Worm (Caenorhabditis elegans) whole organism, L4 larva: ENCODE measurements around the gene unc-79.
A peak's percentile ranks its signal among the peaks of the same experiment; 100 is the strongest.

Experiments used
- F10B5.3 ChIP-seq: sonication (generic microtip); optimal IDR thresholded peaks from 2 replicates; lab custom pipeline; 2016; ENCODE audit warnings: mild to moderate bottlenecking, missing genetic modification characterization, missing compliant biosample characterization
- F26F4.8 ChIP-seq: fragments of 200-800 bp; sonication (Bioruptor generic); conservative IDR thresholded peaks from 2 replicates; pipeline ENCODE4 v1.3.6; 2022; ENCODE audit warnings: missing genetic modification characterization, missing compliant biosample characterization
- Y48G9A.11 ChIP-seq: fragments of 200-800 bp; sonication (Bioruptor generic); IDR thresholded peaks from 2 replicates; pipeline ENCODE4 v1.3.6; 2022; ENCODE audit warnings: missing genetic modification reagents, missing genetic modification characterization, missing compliant biosample characterization
- aha-1 ChIP-seq: fragments of 150-350 bp; peaks from one replicate; lab custom pipeline; 2014; ENCODE audit warnings: missing biosample characterization, missing genetic modification characterization
- aly-2 ChIP-seq: sonication (generic microtip); optimal IDR thresholded peaks from 2 replicates; lab custom pipeline; 2018; ENCODE audit warnings: missing biosample characterization, missing genetic modification characterization
- ama-1 ChIP-seq: fragments of 150-350 bp; optimal IDR thresholded peaks from 2 replicates; lab custom pipeline; 2014; ENCODE audit warnings: inconsistent platforms, mixed read lengths
- arid-1 ChIP-seq: fragments of 200-800 bp; sonication (Bioruptor generic); conservative IDR thresholded peaks from 2 replicates; pipeline ENCODE4 v1.3.6; 2022; ENCODE audit warnings: missing genetic modification reagents, missing genetic modification characterization, missing compliant biosample characterization
- ceh-28 ChIP-seq: fragments of 150-350 bp; optimal IDR thresholded peaks from 2 replicates; lab custom pipeline; 2014; ENCODE audit warnings: missing biosample characterization, missing genetic modification reagents, missing genetic modification characterization
- ceh-32 ChIP-seq: sonication (generic microtip); optimal IDR thresholded peaks from 2 replicates; lab custom pipeline; 2016; ENCODE audit warnings: mild to moderate bottlenecking, missing genetic modification characterization, missing compliant biosample characterization; ENCODE audit not compliant: poor library complexity
- ceh-82 ChIP-seq: sonication (generic microtip); optimal IDR thresholded peaks from 2 replicates; lab custom pipeline; 2017; ENCODE audit warnings: missing biosample characterization, missing genetic modification characterization
- ces-1 ChIP-seq: fragments of 150-350 bp; sonication (generic microtip); optimal IDR thresholded peaks from 4 replicates; lab custom pipeline; 2014; ENCODE audit warnings: missing biosample characterization, missing genetic modification reagents, missing genetic modification characterization
- daf-12 ChIP-seq: fragments of 150-350 bp; optimal IDR thresholded peaks from 2 replicates; lab custom pipeline; 2014; ENCODE audit warnings: missing biosample characterization, missing genetic modification reagents, missing genetic modification characterization
- daf-19 ChIP-seq: fragments of 200-800 bp; sonication (Bioruptor generic); conservative IDR thresholded peaks from 2 replicates; pipeline ENCODE4 v1.3.6; 2022; ENCODE audit warnings: missing genetic modification characterization, missing compliant biosample characterization
- egl-43 ChIP-seq: fragments of 200-800 bp; sonication (Bioruptor generic); IDR thresholded peaks from 2 replicates; pipeline ENCODE4 v1.3.6; 2022; ENCODE audit warnings: missing genetic modification reagents, missing genetic modification characterization, missing compliant biosample characterization
- fkh-10 ChIP-seq: fragments of 150-350 bp; optimal IDR thresholded peaks from 2 replicates; lab custom pipeline; 2014; ENCODE audit warnings: missing biosample characterization, missing genetic modification reagents, missing genetic modification characterization
- hlh-11 ChIP-seq: fragments of 200-800 bp; sonication (Bioruptor generic); optimal IDR thresholded peaks from 2 replicates; lab custom pipeline; 2018; ENCODE audit warnings: mild to moderate bottlenecking, missing genetic modification characterization, missing compliant biosample characterization
- hlh-30 ChIP-seq: sonication (generic microtip); optimal IDR thresholded peaks from 2 replicates; lab custom pipeline; 2017; ENCODE audit warnings: antibody characterized with exemption, mild to moderate bottlenecking, missing genetic modification characterization, missing compliant biosample characterization; ENCODE audit not compliant: insufficient read depth
- hmg-1.1 ChIP-seq: fragments of 200-800 bp; sonication (Bioruptor generic); IDR thresholded peaks from 2 replicates; pipeline ENCODE4 v1.3.6; 2022; ENCODE audit warnings: missing genetic modification reagents, missing genetic modification characterization, missing compliant biosample characterization
- lin-13 ChIP-seq: fragments of 150-350 bp; optimal IDR thresholded peaks from 2 replicates; lab custom pipeline; 2014; ENCODE audit warnings: missing biosample characterization, missing genetic modification reagents, missing genetic modification characterization
- lin-38 ChIP-seq: fragments of 200-800 bp; sonication (Bioruptor generic); IDR thresholded peaks from 2 replicates; pipeline ENCODE4 v1.3.6; 2022; ENCODE audit warnings: missing genetic modification reagents, missing genetic modification characterization, missing compliant biosample characterization
- lin-39 ChIP-seq: fragments of 150-350 bp; optimal IDR thresholded peaks from 2 replicates; lab custom pipeline; 2014; ENCODE audit warnings: missing biosample characterization, missing genetic modification reagents, missing genetic modification characterization
- madf-9 ChIP-seq: fragments of 200-800 bp; sonication (Bioruptor generic); conservative IDR thresholded peaks from 2 replicates; pipeline ENCODE4 v1.3.6; 2022; ENCODE audit warnings: missing genetic modification reagents, missing genetic modification characterization, missing compliant biosample characterization
- mep-1 ChIP-seq: fragments of 150-350 bp; sonication (generic microtip); optimal IDR thresholded peaks from 3 replicates; lab custom pipeline; 2014; ENCODE audit warnings: missing biosample characterization, missing genetic modification characterization
- mes-2 ChIP-seq: sonication (generic microtip); optimal IDR thresholded peaks from 2 replicates; lab custom pipeline; 2016; ENCODE audit warnings: missing genotype, mild to moderate bottlenecking, missing genetic modification characterization, missing compliant biosample characterization; ENCODE audit not compliant: poor library complexity, severe bottlenecking
- mxl-2 ChIP-seq: fragments of 200-800 bp; sonication (Bioruptor generic); conservative IDR thresholded peaks from 2 replicates; pipeline ENCODE4 v1.3.6; 2022; ENCODE audit warnings: missing genetic modification reagents, missing genetic modification characterization, missing compliant biosample characterization
- nhr-10 ChIP-seq: fragments of 150-350 bp; optimal IDR thresholded peaks from 2 replicates; lab custom pipeline; 2014; ENCODE audit warnings: missing biosample characterization, missing genetic modification characterization
- nhr-102 ChIP-seq: sonication (generic microtip); optimal IDR thresholded peaks from 2 replicates; lab custom pipeline; 2016; ENCODE audit warnings: mild to moderate bottlenecking, missing genetic modification characterization, moderate library complexity, missing compliant biosample characterization
- nhr-11 ChIP-seq: fragments of 150-350 bp; optimal IDR thresholded peaks from 2 replicates; lab custom pipeline; 2014; ENCODE audit warnings: missing biosample characterization, missing genetic modification characterization
- nhr-237 ChIP-seq: sonication (generic microtip); optimal IDR thresholded peaks from 2 replicates; lab custom pipeline; 2017; ENCODE audit warnings: missing biosample characterization, missing genetic modification characterization
- nhr-28 ChIP-seq: fragments of 150-350 bp; optimal IDR thresholded peaks from 2 replicates; lab custom pipeline; 2014; ENCODE audit warnings: missing biosample characterization, missing genetic modification characterization
- nhr-41 ChIP-seq: fragments of 200-800 bp; sonication (Bioruptor generic); IDR thresholded peaks from 2 replicates; pipeline ENCODE4 v1.3.6; 2022; ENCODE audit warnings: missing genetic modification reagents, missing genetic modification characterization, missing compliant biosample characterization
- nhr-42 ChIP-seq: fragments of 200-800 bp; sonication (Bioruptor generic); IDR thresholded peaks from 2 replicates; pipeline ENCODE4 v1.3.6; 2022; ENCODE audit warnings: missing genetic modification characterization, missing compliant biosample characterization
- nhr-6 ChIP-seq: fragments of 150-350 bp; optimal IDR thresholded peaks from 2 replicates; lab custom pipeline; 2014; ENCODE audit warnings: missing biosample characterization, missing genetic modification characterization
- nhr-77 ChIP-seq: fragments of 150-350 bp; optimal IDR thresholded peaks from 2 replicates; lab custom pipeline; 2014; ENCODE audit warnings: missing biosample characterization, missing genetic modification characterization
- pha-4 ChIP-seq, 2 experiments: fragments of 150-350 bp in 1 of 2; fragments of 200-800 bp in 1 of 2; sonication (Bioruptor generic) in 1 of 2; IDR thresholded peaks in 1 of 2; optimal IDR thresholded peaks in 1 of 2; 2 replicates each; pipeline versions ENCODE4 v1.3.6 to Lab custom; 2014 to 2022; ENCODE audit warnings: missing genetic modification characterization in 2 of 2, missing genetic modification reagents in 2 of 2, missing biosample characterization in 1 of 2, missing compliant biosample characterization in 1 of 2
- pqm-1 ChIP-seq: sonication (generic microtip); optimal IDR thresholded peaks from 2 replicates; lab custom pipeline; 2017; ENCODE audit warnings: missing biosample characterization, missing genetic modification characterization
- sdz-12 ChIP-seq: fragments of 200-800 bp; sonication (Bioruptor generic); optimal IDR thresholded peaks from 2 replicates; lab custom pipeline; 2018; ENCODE audit warnings: mild to moderate bottlenecking, missing genetic modification characterization, missing compliant biosample characterization
- set-16 ChIP-seq: fragments of 200-800 bp; sonication (Bioruptor generic); IDR thresholded peaks from 2 replicates; pipeline ENCODE4 v1.3.6; 2022; ENCODE audit warnings: missing genetic modification reagents, missing genetic modification characterization, missing compliant biosample characterization
- skn-1 ChIP-seq: fragments of 150-350 bp; optimal IDR thresholded peaks from 2 replicates; lab custom pipeline; 2014; ENCODE audit warnings: missing biosample characterization, missing genetic modification characterization
- spr-1 ChIP-seq: sonication (generic microtip); optimal IDR thresholded peaks from 2 replicates; lab custom pipeline; 2016; ENCODE audit warnings: mild to moderate bottlenecking, missing genetic modification characterization, missing compliant biosample characterization
- vab-7 ChIP-seq: fragments of 200-800 bp; sonication (Bioruptor generic); IDR thresholded peaks from 2 replicates; pipeline ENCODE4 v1.3.6; 2022; ENCODE audit warnings: missing genetic modification reagents, missing genetic modification characterization, missing compliant biosample characterization
- zip-11 ChIP-seq: fragments of 200-800 bp; sonication (Bioruptor generic); IDR thresholded peaks from 2 replicates; pipeline ENCODE4 v1.3.6; 2022; ENCODE audit warnings: missing genetic modification characterization, missing compliant biosample characterization
- zip-2 ChIP-seq: fragments of 150-350 bp; optimal IDR thresholded peaks from 2 replicates; lab custom pipeline; 2014; ENCODE audit warnings: missing biosample characterization, missing genetic modification characterization

Gene unc-79

ce11 chrIII:4099884-4100596 lies 33.6 kb downstream of the unc-79 start (continued):
- TF ChIP-seq hlh-30 (tag; lab: Kevin White, UChicago) (peak; percentile 88), arid-1 (GFP tag; lab: Robert Waterston, UW) (no peak), ceh-32 (tag; lab: Kevin White, UChicago) (no peak), F10B5.3 (tag; lab: Kevin White, UChicago) (no peak), lin-13 (GFP tag; lab: Kevin White, UChicago) (peak; percentile 30), mes-2 (tag; lab: Kevin White, UChicago) (peak; percentile 31), nhr-102 (tag; lab: Kevin White, UChicago) (no peak), nhr-28 (peak; percentile 53), ceh-28 (no peak), hlh-11 (peak; percentile 83), daf-12 (tag; lab: Kevin White, UChicago) (no peak), egl-43 (GFP tag; lab: Robert Waterston, UW) (no peak), mep-1 (peak; percentile 72), skn-1 (tag; lab: Kevin White, UChicago) (no peak), hmg-1.1 (GFP tag; lab: Robert Waterston, UW) (peak; percentile 14; the same call in 1 of the 2 replicates), Y48G9A.11 (no peak), nhr-10 (no peak), set-16 (GFP tag; lab: Robert Waterston, UW) (no peak), nhr-11 (tag; lab: Kevin White, UChicago) (peak; percentile 44), vab-7 (no peak)

ce11 chrIII:4101016-4101415 lies 34.6 kb downstream of the unc-79 start:
- TF ChIP-seq nhr-41 (GFP tag; lab: Robert Waterston, UW): no peak
- no peak for TF ChIP-seq lin-38 (GFP tag; lab: Robert Waterston, UW)
- TF ChIP-seq ama-1: no peak
- TF ChIP-seq mes-2 (tag; lab: Kevin White, UChicago): no peak
- no peak for TF ChIP-seq F26F4.8 (GFP tag; lab: Robert Waterston, UW)
- no peak for TF ChIP-seq zip-2 (tag; lab: Kevin White, UChicago)
- no peak for TF ChIP-seq aha-1 (tag; lab: Kevin White, UChicago)
- TF ChIP-seq zip-11: no peak
- no peak for TF ChIP-seq nhr-77 (tag; lab: Kevin White, UChicago)
- no peak for TF ChIP-seq sdz-12 (GFP tag; lab: Kevin White, UChicago)
- TF ChIP-seq fkh-10 (GFP tag; lab: Kevin White, UChicago): no peak
- TF ChIP-seq, all 104 proteins: peak for 0

- TF ChIP-seq daf-19 (GFP tag; lab: Robert Waterston, UW): no peak
- TF ChIP-seq ces-1 (GFP tag; lab: Kevin White, UChicago): no peak
- no peak for TF ChIP-seq nhr-42 (GFP tag; lab: Robert Waterston, UW)
- TF ChIP-seq nhr-41 (GFP tag; lab: Robert Waterston, UW): no peak
- no peak for TF ChIP-seq ceh-82 (tag; lab: Kevin White, UChicago)
- no peak for TF ChIP-seq nhr-237
- no peak for TF ChIP-seq nhr-11 (tag; lab: Kevin White, UChicago)
- TF ChIP-seq aha-1 (tag; lab: Kevin White, UChicago): no peak
- TF ChIP-seq lin-39 (tag; lab: Kevin White, UChicago): no peak
- no peak for TF ChIP-seq hmg-1.1 (GFP tag; lab: Robert Waterston, UW)
- TF ChIP-seq daf-12 (tag; lab: Kevin White, UChicago): no peak
- TF ChIP-seq mxl-2: no peak
- no peak for TF ChIP-seq pqm-1
- no peak for TF ChIP-seq spr-1 (tag; lab: Kevin White, UChicago)
- TF ChIP-seq nhr-6 (tag; lab: Kevin White, UChicago): no peak
- TF ChIP-seq ama-1: no peak
- TF ChIP-seq lin-13 (GFP tag; lab: Kevin White, UChicago): no peak
- TF ChIP-seq pha-4 (GFP tag; IDR thresholded peaks at IDR 0.05; lab: Robert Waterston, UW): no peak
- TF ChIP-seq pha-4 (tag; optimal IDR thresholded peaks at IDR 0.05; lab: Kevin White, UChicago): no peak
- TF ChIP-seq aly-2 (tag; lab: Kevin White, UChicago): no peak
- TF ChIP-seq madf-9 (GFP tag; lab: Robert Waterston, UW): no peak
- TF ChIP-seq, all 104 proteins: peak for 0
Observed at ce11 chrIII:4102039-4102438, 35.6 kb downstream of the unc-79 start.
